Worm (Caenorhabditis elegans) whole organism, L2 larva: ENCODE results near the gene F37C12.14.

Source experiments
- C34F6.9 ChIP-seq: fragments of 150-350 bp; optimal IDR thresholded peaks from 2 replicates; lab custom pipeline; 2014; ENCODE audit warnings: missing biosample characterization, missing genetic modification characterization
- aly-2 ChIP-seq: fragments of 150-350 bp; optimal IDR thresholded peaks from 2 replicates; lab custom pipeline; 2014; ENCODE audit warnings: missing biosample characterization, missing genetic modification characterization
- ceh-16 ChIP-seq: fragments of 150-350 bp; optimal IDR thresholded peaks from 2 replicates; lab custom pipeline; 2014; ENCODE audit warnings: missing biosample characterization, missing genetic modification characterization
- mdl-1 ChIP-seq, 2 experiments: fragments of 150-350 bp in 1 of 2; sonication (generic microtip) in 1 of 2; optimal IDR thresholded peaks; 2 replicates each; lab custom pipeline; 2017; ENCODE audit warnings: missing biosample characterization in 2 of 2, missing genetic modification characterization in 2 of 2
- nhr-11 ChIP-seq: fragments of 150-350 bp; optimal IDR thresholded peaks from 2 replicates; lab custom pipeline; 2014; ENCODE audit warnings: missing biosample characterization, missing genetic modification characterization
- nhr-12 ChIP-seq: fragments of 150-350 bp; optimal IDR thresholded peaks from 2 replicates; lab custom pipeline; 2014; ENCODE audit warnings: missing biosample characterization, missing genetic modification characterization
- nhr-21 ChIP-seq: fragments of 150-350 bp; optimal IDR thresholded peaks from 2 replicates; lab custom pipeline; 2014; ENCODE audit warnings: missing biosample characterization, missing genetic modification characterization
- nhr-237 ChIP-seq: fragments of 150-350 bp; optimal IDR thresholded peaks from 2 replicates; lab custom pipeline; 2014; ENCODE audit warnings: missing biosample characterization, missing genetic modification characterization
- peb-1 ChIP-seq: fragments of 150-350 bp; optimal IDR thresholded peaks from 2 replicates; lab custom pipeline; 2014; ENCODE audit warnings: missing biosample characterization, missing genetic modification characterization
- snpc-4 ChIP-seq: fragments of 150-350 bp; optimal IDR thresholded peaks from 2 replicates; lab custom pipeline; 2014; ENCODE audit warnings: missing biosample characterization, missing genetic modification characterization
- zag-1 ChIP-seq: fragments of 150-350 bp; optimal IDR thresholded peaks from 2 replicates; lab custom pipeline; 2014; ENCODE audit warnings: missing biosample characterization, missing genetic modification characterization
- ztf-1 ChIP-seq: fragments of 200-800 bp; sonication (Bioruptor generic); conservative IDR thresholded peaks from 2 replicates; pipeline ENCODE4 v1.3.6; 2022; ENCODE audit warnings: missing genetic modification characterization, missing compliant biosample characterization

- TF ChIP-seq nhr-21 = no peak
- TF ChIP-seq zag-1 (tag; lab: Kevin White, UChicago) = no peak
- TF ChIP-seq nhr-11 (tag; lab: Kevin White, UChicago) = no peak
- TF ChIP-seq ceh-16 (tag; lab: Kevin White, UChicago) = no peak
- no peak for TF ChIP-seq ztf-1 (GFP tag; lab: Robert Waterston, UW)
- TF ChIP-seq snpc-4 (tag; lab: Kevin White, UChicago) = no peak
- TF ChIP-seq aly-2 = no peak
- no peak for TF ChIP-seq nhr-12 (tag; lab: Kevin White, UChicago)
- no peak for TF ChIP-seq nhr-237 (tag; lab: Kevin White, UChicago)
- TF ChIP-seq mdl-1 (tag; optimal IDR thresholded peaks at IDR 0.05; lab: Kevin White, UChicago) = no peak
- TF ChIP-seq C34F6.9 (tag; lab: Kevin White, UChicago) = no peak
- TF ChIP-seq peb-1 (tag; lab: Kevin White, UChicago) = no peak
Observed at ce11 chrIII:7226607-7227006, 41.2 kb upstream of the F37C12.14 start, which contains the start of gene hsp-75.
